Fruit fly (Drosophila melanogaster): ENCODE data around the gene CG14073.

Gene CG14073

dm6 chr3L:18867521-18867920 is 47.0 kb upstream of the CG14073 start, which contains the start of gene Dysb:
Gene Dysb (plus strand): TSS chr3L:18867771.
- no peak for TF ChIP-seq Rel (GFP tag; optimal IDR thresholded peaks at IDR 0.05)
- TF ChIP-seq Rel (tag; optimal IDR thresholded peaks at IDR 0.05) = peak; percentile 50
- peak; percentile 67 for TF ChIP-seq CG9705 (GFP tag; optimal IDR thresholded peaks at IDR 0.05)
- TF ChIP-seq sv (GFP tag; optimal IDR thresholded peaks at IDR 0.05) = peak; percentile 73
- peak; percentile 54 for TF ChIP-seq Dif (GFP tag; optimal IDR thresholded peaks at IDR 0.05; ENCODE audit: partially characterized antibody)
- TF ChIP-seq HLH106 (tag; optimal IDR thresholded peaks at IDR 0.05) = peak; percentile 78
- no peak for TF ChIP-seq jim (GFP tag; optimal IDR thresholded peaks at IDR 0.05)
- TF ChIP-seq dmrt93B (GFP tag; optimal IDR thresholded peaks at IDR 0.05) = peak; percentile 28
- TF ChIP-seq Hnf4 (GFP tag; optimal IDR thresholded peaks at IDR 0.05) = peak; percentile 82
- TF ChIP-seq dsf (GFP tag; optimal IDR thresholded peaks at IDR 0.05; ENCODE audit: borderline replicate concordance) = peak; percentile 37
- TF ChIP-seq CG32264 (GFP tag; optimal IDR thresholded peaks at IDR 0.05) = no peak
- TF ChIP-seq CrebA (GFP tag; optimal IDR thresholded peaks at IDR 0.05; ENCODE audit: borderline replicate concordance) = no peak
- TF ChIP-seq h (GFP tag; optimal IDR thresholded peaks at IDR 0.05) = peak; percentile 72
- TF ChIP-seq Hr83 (GFP tag; optimal IDR thresholded peaks at IDR 0.05; ENCODE audit: poor library complexity, severe bottlenecking) = peak; percentile 84
- no peak for TF ChIP-seq Hr78 (GFP tag; optimal IDR thresholded peaks at IDR 0.05)
- no peak for TF ChIP-seq N (GFP tag; optimal IDR thresholded peaks at IDR 0.05)
- peak; percentile 73 for TF ChIP-seq woc (GFP tag; optimal IDR thresholded peaks at IDR 0.05)
- peak; percentile 83 for TF ChIP-seq rgr (GFP tag; optimal IDR thresholded peaks at IDR 0.05)
- TF ChIP-seq Myc (optimal IDR thresholded peaks at IDR 0.05) = no peak
- peak; percentile 78 for TF ChIP-seq Sp1 (GFP tag; optimal IDR thresholded peaks at IDR 0.05)
- no peak for TF ChIP-seq Abd-B (GFP tag; optimal IDR thresholded peaks at IDR 0.05)
- no peak for TF ChIP-seq dl (GFP tag; optimal IDR thresholded peaks at IDR 0.05; ENCODE audit: insufficient read depth in 1 of 2, partially characterized antibody in 2 of 2)
- no peak for TF ChIP-seq tai (GFP tag; optimal IDR thresholded peaks at IDR 0.05)
- TF ChIP-seq OdsH (GFP tag; optimal IDR thresholded peaks at IDR 0.05) = peak; percentile 78
- no peak for TF ChIP-seq sage (GFP tag; optimal IDR thresholded peaks at IDR 0.05)
- no peak for TF ChIP-seq Dfd (GFP tag; optimal IDR thresholded peaks at IDR 0.05)
- TF ChIP-seq pan (optimal IDR thresholded peaks at IDR 0.05) = no peak
- TF ChIP-seq fru (GFP tag; optimal IDR thresholded peaks at IDR 0.05) = peak; percentile 70
- TF ChIP-seq foxo (GFP tag; optimal IDR thresholded peaks at IDR 0.05) = peak in 1 of 2 experiments; percentile 84
- peak; percentile 79 for TF ChIP-seq brk (GFP tag; optimal IDR thresholded peaks at IDR 0.05)
- peak; percentile 59 for TF ChIP-seq ey (GFP tag; optimal IDR thresholded peaks at IDR 0.05)
- no peak for TF ChIP-seq Vsx2 (GFP tag; optimal IDR thresholded peaks at IDR 0.05; ENCODE audit: partially characterized antibody)
- TF ChIP-seq br (GFP tag; optimal IDR thresholded peaks at IDR 0.05) = peak; percentile 58
- TF ChIP-seq lola (GFP tag; optimal IDR thresholded peaks at IDR 0.05) = no peak
- peak; percentile 48 for TF ChIP-seq Jra (GFP tag; optimal IDR thresholded peaks at IDR 0.05)
- TF ChIP-seq psq (GFP tag; optimal IDR thresholded peaks at IDR 0.05) = peak; percentile 76

dm6 chr3L:18865447-18866367 is 45.2 kb upstream of the CG14073 start, which contains the start of gene CG14074:
Gene CG14074 (plus strand): TSS chr3L:18866225.
- no peak for TF ChIP-seq psq (GFP tag; optimal IDR thresholded peaks at IDR 0.05)
- TF ChIP-seq foxo (GFP tag; optimal IDR thresholded peaks at IDR 0.05) = no peak
- TF ChIP-seq Hr83 (GFP tag; optimal IDR thresholded peaks at IDR 0.05; ENCODE audit: poor library complexity, severe bottlenecking) = no peak
- no peak for TF ChIP-seq Dfd (GFP tag; optimal IDR thresholded peaks at IDR 0.05)
- TF ChIP-seq Hnf4 (GFP tag; optimal IDR thresholded peaks at IDR 0.05) = no peak
- no peak for TF ChIP-seq Jra (GFP tag; optimal IDR thresholded peaks at IDR 0.05)
- TF ChIP-seq N (GFP tag; optimal IDR thresholded peaks at IDR 0.05) = no peak
- peak; percentile 11 for TF ChIP-seq woc (GFP tag; optimal IDR thresholded peaks at IDR 0.05)
- TF ChIP-seq lola (GFP tag; optimal IDR thresholded peaks at IDR 0.05) = no peak
- TF ChIP-seq brk (GFP tag; optimal IDR thresholded peaks at IDR 0.05) = peak; percentile 0
- no peak for TF ChIP-seq dmrt93B (GFP tag; optimal IDR thresholded peaks at IDR 0.05)
- TF ChIP-seq Abd-B (GFP tag; optimal IDR thresholded peaks at IDR 0.05) = no peak
- no peak for TF ChIP-seq ey (GFP tag; optimal IDR thresholded peaks at IDR 0.05)
- no peak for TF ChIP-seq Rel (GFP tag; optimal IDR thresholded peaks at IDR 0.05)
- TF ChIP-seq Rel (tag; optimal IDR thresholded peaks at IDR 0.05) = peak; percentile 52
- TF ChIP-seq rgr (GFP tag; optimal IDR thresholded peaks at IDR 0.05) = no peak
- TF ChIP-seq fru (GFP tag; optimal IDR thresholded peaks at IDR 0.05) = no peak
- peak; percentile 64 for TF ChIP-seq sage (GFP tag; optimal IDR thresholded peaks at IDR 0.05)
- TF ChIP-seq Dif (GFP tag; optimal IDR thresholded peaks at IDR 0.05; ENCODE audit: partially characterized antibody) = no peak
- TF ChIP-seq CG32264 (GFP tag; optimal IDR thresholded peaks at IDR 0.05) = no peak
- no peak for TF ChIP-seq Sp1 (GFP tag; optimal IDR thresholded peaks at IDR 0.05)
- TF ChIP-seq dsf (GFP tag; optimal IDR thresholded peaks at IDR 0.05; ENCODE audit: borderline replicate concordance) = no peak
